Fruit fly (Drosophila melanogaster): ENCODE data around the gene Cpr72Ec.

Gene Cpr72Ec

DNA sequence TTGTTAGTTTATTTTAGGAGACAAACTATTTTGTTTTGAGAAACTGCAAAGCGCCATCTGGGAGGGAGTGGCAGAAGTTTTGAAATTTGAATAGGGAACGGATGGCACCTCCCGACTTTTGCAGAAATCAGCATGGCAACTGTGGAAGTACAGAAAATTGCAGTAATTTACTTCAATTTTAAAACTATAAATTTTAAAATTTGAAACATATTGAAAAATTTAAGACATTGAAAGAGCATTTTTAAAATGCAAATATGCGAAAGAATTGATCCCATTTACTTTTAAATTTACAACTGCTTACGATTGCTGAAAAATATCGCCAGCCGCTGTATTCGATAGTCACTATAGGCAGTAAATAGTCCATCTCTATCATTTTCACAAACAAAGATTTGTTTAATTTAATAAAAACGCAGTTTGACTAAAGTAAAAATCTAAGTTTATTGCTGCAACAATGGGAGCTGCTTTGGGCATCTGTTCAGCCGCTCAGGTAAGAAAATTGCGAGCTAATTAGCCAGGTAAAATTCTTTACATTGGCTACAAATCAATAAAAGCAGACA, 45.3 kb upstream of the Cpr72Ec start, which contains the start of gene Serinc (continued):
- TF ChIP-seq Stat92E (GFP tag; optimal IDR thresholded peaks at IDR 0.05) (peak in 1 of 3 experiments; percentile 57), ERR (GFP tag; optimal IDR thresholded peaks at IDR 0.05) (no peak), CG7987 (GFP tag; optimal IDR thresholded peaks at IDR 0.05) (peak; percentile 51), CG18599 (GFP tag; optimal IDR thresholded peaks at IDR 0.05) (no peak), CG18476 (GFP tag; optimal IDR thresholded peaks at IDR 0.05) (peak; percentile 27), zen (tag; optimal IDR thresholded peaks at IDR 0.05) (peak; percentile 76), ftz-f1 (GFP tag; optimal IDR thresholded peaks at IDR 0.05) (no peak), Nf-YC (tag; optimal IDR thresholded peaks at IDR 0.05) (no peak), NFAT (GFP tag; IDR thresholded peaks at IDR 0.05) (no peak), z (GFP tag; IDR thresholded peaks at IDR 0.05) (no peak), CG8765 (GFP tag; IDR thresholded peaks at IDR 0.05) (no peak), CG14050 (GFP tag; IDR thresholded peaks at IDR 0.05) (peak; percentile 20; the same call in 1 of the 3 replicates), hbn (GFP tag; IDR thresholded peaks at IDR 0.05; ENCODE audit: partially characterized antibody) (peak; percentile 98), CG10654 (GFP tag; optimal IDR thresholded peaks at IDR 0.05) (peak; percentile 45), CG10209 (GFP tag; optimal IDR thresholded peaks at IDR 0.05) (peak; percentile 15), Max (GFP tag; optimal IDR thresholded peaks at IDR 0.05) (peak; percentile 74), CG2875 (GFP tag; optimal IDR thresholded peaks at IDR 0.05) (peak; percentile 27), CG4328 (GFP tag; optimal IDR thresholded peaks at IDR 0.05) (peak; percentile 15), bcd (GFP tag; optimal IDR thresholded peaks at IDR 0.05) (peak; percentile 65), mam (GFP tag; optimal IDR thresholded peaks at IDR 0.05) (peak; percentile 63), kah (GFP tag; optimal IDR thresholded peaks at IDR 0.05) (no peak), unc-4 (GFP tag; IDR thresholded peaks at IDR 0.05; ENCODE audit: partially characterized antibody) (peak; percentile 96), CG10147 (GFP tag; optimal IDR thresholded peaks at IDR 0.05) (peak; percentile 57), dmrt99B (tag; optimal IDR thresholded peaks at IDR 0.05) (no peak), toy (GFP tag; IDR thresholded peaks at IDR 0.05) (no peak), caup (GFP tag; optimal IDR thresholded peaks at IDR 0.05; ENCODE audit: severe bottlenecking) (peak; percentile 59), eve (GFP tag; optimal IDR thresholded peaks at IDR 0.05) (no peak), gce (GFP tag; IDR thresholded peaks at IDR 0.05) (no peak), CG1647 (GFP tag; optimal IDR thresholded peaks at IDR 0.05) (peak; percentile 51), Antp (GFP tag; optimal IDR thresholded peaks at IDR 0.05) (peak; percentile 47), pros (GFP tag; optimal IDR thresholded peaks at IDR 0.05) (no peak), Abd-B (GFP tag; optimal IDR thresholded peaks at IDR 0.05) (peak; percentile 55), CG12071 (GFP tag; optimal IDR thresholded peaks at IDR 0.05) (no peak), seq (GFP tag; IDR thresholded peaks at IDR 0.05) (no peak; the same call in 1 of the 2 replicates), Dad (GFP tag; optimal IDR thresholded peaks at IDR 0.05) (peak; percentile 69), Lim3 (GFP tag; IDR thresholded peaks at IDR 0.05) (no peak), CG9876 (GFP tag; optimal IDR thresholded peaks at IDR 0.05) (no peak), pfk (GFP tag; optimal IDR thresholded peaks at IDR 0.05) (no peak), CG3838 (GFP tag; optimal IDR thresholded peaks at IDR 0.05) (peak; percentile 25), Scr (GFP tag; IDR thresholded peaks at IDR 0.05; ENCODE audit: partially characterized antibody) (peak; percentile 98), CG13424 (tag; optimal IDR thresholded peaks at IDR 0.05) (peak; percentile 71), CG2678 (tag; optimal IDR thresholded peaks at IDR 0.05) (no peak), stc (GFP tag; IDR thresholded peaks at IDR 0.05) (no peak), Lhr (GFP tag; optimal IDR thresholded peaks at IDR 0.05) (peak; percentile 86), HLH4C (GFP tag; IDR thresholded peaks at IDR 0.05; ENCODE audit: partially characterized antibody) (peak; percentile 95), Sin3A (optimal IDR thresholded peaks at IDR 0.05) (peak; percentile 22), HLH54F (GFP tag; optimal IDR thresholded peaks at IDR 0.05) (peak; percentile 58), D19A (tag; optimal IDR thresholded peaks at IDR 0.05) (no peak), Trl (optimal IDR thresholded peaks at IDR 0.05) (no peak), Trl (GFP tag; optimal IDR thresholded peaks at IDR 0.05) (peak; percentile 55)
